Fruit fly (Drosophila melanogaster) whole organism, pupa: ENCODE measurements around the gene ALiX.

Experiments
- CG10348 ChIP-seq: fragments of 200-800 bp; sonication (Bioruptor generic); IDR thresholded peaks from 2 replicates; pipeline ENCODE4 v1.3.6; 2022; ENCODE audit warnings: missing biosample characterization, missing genetic modification characterization
- CG12605 ChIP-seq: fragments of 200-800 bp; sonication (Bioruptor generic); IDR thresholded peaks from 2 replicates; pipeline ENCODE4 v1.3.6; 2022; ENCODE audit warnings: missing biosample characterization, missing genetic modification characterization
- CG13204 ChIP-seq: fragments of 200-800 bp; sonication (Bioruptor generic); optimal IDR thresholded peaks from 2 replicates; lab custom pipeline; 2018; ENCODE audit warnings: missing biosample characterization, mild to moderate bottlenecking, missing genetic modification characterization, moderate library complexity
- CG14655 ChIP-seq: fragments of 200-800 bp; sonication (Bioruptor generic); optimal IDR thresholded peaks from 3 replicates; lab custom pipeline; 2017; ENCODE audit warnings: mild to moderate bottlenecking, missing biosample characterization, missing genetic modification reagents, missing genetic modification characterization
- CG15710 ChIP-seq: fragments of 200-800 bp; sonication (Bioruptor generic); optimal IDR thresholded peaks from 2 replicates; lab custom pipeline; 2018; ENCODE audit warnings: missing biosample characterization, mild to moderate bottlenecking, missing genetic modification characterization, moderate library complexity
- CG17806 ChIP-seq: fragments of 200-800 bp; sonication (Bioruptor generic); optimal IDR thresholded peaks from 2 replicates; lab custom pipeline; 2018; ENCODE audit warnings: missing biosample characterization, mild to moderate bottlenecking, missing genetic modification characterization, moderate library complexity
- CG32121 ChIP-seq: fragments of 200-800 bp; sonication (Bioruptor generic); IDR thresholded peaks from 2 replicates; pipeline ENCODE4 v1.3.6; 2022; ENCODE audit warnings: missing biosample characterization, missing genetic modification characterization
- CG34367 ChIP-seq: fragments of 200-800 bp; sonication (Bioruptor generic); optimal IDR thresholded peaks from 2 replicates; lab custom pipeline; 2018; ENCODE audit warnings: missing biosample characterization, mild to moderate bottlenecking, missing genetic modification characterization
- CG4496 ChIP-seq: fragments of 200-800 bp; sonication (Bioruptor generic); IDR thresholded peaks from 3 replicates; pipeline ENCODE4 v1.3.6; 2022; ENCODE audit warnings: missing biosample characterization, missing genetic modification characterization
- CG8159 ChIP-seq: fragments of 200-800 bp; sonication (Bioruptor generic); optimal IDR thresholded peaks from 3 replicates; lab custom pipeline; 2018; ENCODE audit warnings: missing biosample characterization, mild to moderate bottlenecking, missing genetic modification characterization, moderate library complexity
- CG8301 ChIP-seq: fragments of 200-800 bp; sonication (Bioruptor generic); optimal IDR thresholded peaks from 2 replicates; lab custom pipeline; 2018; ENCODE audit warnings: missing biosample characterization, mild to moderate bottlenecking, missing genetic modification characterization
- CG9948 ChIP-seq: fragments of 200-800 bp; sonication (Bioruptor generic); optimal IDR thresholded peaks from 2 replicates; lab custom pipeline; 2018; ENCODE audit warnings: missing biosample characterization, mild to moderate bottlenecking, missing genetic modification characterization, moderate library complexity
- D1 ChIP-seq: fragments of 200-800 bp; sonication (Bioruptor generic); optimal IDR thresholded peaks from 2 replicates; lab custom pipeline; 2018; ENCODE audit warnings: missing biosample characterization, mild to moderate bottlenecking, missing genetic modification characterization, moderate library complexity
- EcR ChIP-seq: fragments of 200-800 bp; sonication (Bioruptor generic); optimal IDR thresholded peaks from 3 replicates; lab custom pipeline; 2019; ENCODE audit warnings: missing biosample characterization, missing genetic modification characterization, mild to moderate bottlenecking, moderate library complexity, missing genetic modification reagents
- Ets98B ChIP-seq: fragments of 200-800 bp; sonication (Bioruptor generic); IDR thresholded peaks from 2 replicates; pipeline ENCODE4 v1.3.6; 2022; ENCODE audit warnings: missing biosample characterization, missing genetic modification characterization
- Pif1A ChIP-seq: fragments of 200-800 bp; sonication (Bioruptor generic); optimal IDR thresholded peaks from 3 replicates; lab custom pipeline; 2016; ENCODE audit warnings: missing biosample characterization, missing genetic modification characterization
- Pif1B ChIP-seq: fragments of 200-800 bp; sonication (Bioruptor generic); optimal IDR thresholded peaks from 3 replicates; lab custom pipeline; 2016; ENCODE audit warnings: missing biosample characterization, missing genetic modification characterization
- Snoo ChIP-seq: fragments of 200-800 bp; sonication (Bioruptor generic); optimal IDR thresholded peaks from 3 replicates; lab custom pipeline; 2017; ENCODE audit warnings: missing biosample characterization, mild to moderate bottlenecking, missing genetic modification characterization, inconsistent platforms
- fd96Ca ChIP-seq: fragments of 200-800 bp; sonication (Bioruptor generic); IDR thresholded peaks from 3 replicates; pipeline ENCODE4 v1.3.6; 2022; ENCODE audit warnings: missing biosample characterization, missing genetic modification characterization
- gl ChIP-seq: fragments of 200-800 bp; sonication (Bioruptor generic); optimal IDR thresholded peaks from 2 replicates; lab custom pipeline; 2018; ENCODE audit warnings: missing biosample characterization, mild to moderate bottlenecking, missing genetic modification characterization
- rn ChIP-seq: fragments of 200-800 bp; sonication (Bioruptor generic); IDR thresholded peaks from 2 replicates; pipeline ENCODE4 v1.3.6; 2022; ENCODE audit warnings: missing biosample characterization, missing genetic modification characterization

Gene ALiX

dm6 chr3R:27706581-27707181, 6.8 kb upstream of the ALiX start, which contains the start of the genes CROT and CG12877:
CROT (minus strand) TSS chr3R:27706751.
CG12877 (plus strand) TSS chr3R:27707100.
- TF ChIP-seq CG8159 (peak; percentile 75), Snoo (tag; lab: Kevin White, UChicago) (peak; percentile 77), CG12605 (GFP tag; lab: Robert Waterston, UW) (no peak), Pif1A (GFP tag; lab: Kevin White, UChicago) (peak; percentile 54), CG17806 (tag; lab: Kevin White, UChicago) (peak; percentile 67), CG32121 (GFP tag; lab: Robert Waterston, UW) (peak; percentile 75), Pif1B (GFP tag; lab: Kevin White, UChicago) (peak; percentile 61), CG15710 (tag; lab: Kevin White, UChicago) (peak; percentile 79), CG14655 (GFP tag; lab: Kevin White, UChicago) (no peak), CG4496 (peak; percentile 84), Ets98B (peak; percentile 87), CG8301 (tag; lab: Kevin White, UChicago) (peak; percentile 47), D1 (tag; lab: Kevin White, UChicago) (no peak), gl (tag; lab: Kevin White, UChicago) (no peak), rn (GFP tag; lab: Robert Waterston, UW) (peak; percentile 49; the same call in 1 of the 2 replicates), CG34367 (tag; lab: Kevin White, UChicago) (peak; percentile 73), CG10348 (GFP tag; lab: Robert Waterston, UW) (no peak), CG13204 (GFP tag; lab: Kevin White, UChicago) (no peak), fd96Ca (GFP tag; lab: Robert Waterston, UW) (peak; percentile 82), EcR (GFP tag; lab: Kevin White, UChicago) (no peak), CG9948 (peak; percentile 76)

dm6 chr3R:27706039-27706580, 6.2 kb upstream of the ALiX start:
- TF ChIP-seq Ets98B (0 out of 2 replicates have a peak, but pooled peaks have one; percentile 33), CG8301 (tag; lab: Kevin White, UChicago) (peak; percentile 27), CG14655 (GFP tag; lab: Kevin White, UChicago) (no peak), gl (tag; lab: Kevin White, UChicago) (peak; percentile 19), fd96Ca (GFP tag; lab: Robert Waterston, UW) (peak; percentile 38; the same call in 1 of the 3 replicates)
- TF ChIP-seq, all 21 proteins: peak for 4

- no peak for TF ChIP-seq CG15710 (tag; lab: Kevin White, UChicago)
- TF ChIP-seq CG13204 (GFP tag; lab: Kevin White, UChicago), result no peak
- no peak for TF ChIP-seq CG10348 (GFP tag; lab: Robert Waterston, UW)
- no peak for TF ChIP-seq rn (GFP tag; lab: Robert Waterston, UW)
- TF ChIP-seq CG34367 (tag; lab: Kevin White, UChicago), result no peak
- no peak for TF ChIP-seq CG17806 (tag; lab: Kevin White, UChicago)
- no peak for TF ChIP-seq EcR (GFP tag; lab: Kevin White, UChicago)
- no peak for TF ChIP-seq Ets98B
- TF ChIP-seq D1 (tag; lab: Kevin White, UChicago), result no peak
- no peak for TF ChIP-seq gl (tag; lab: Kevin White, UChicago)
- no peak for TF ChIP-seq CG8159
- no peak for TF ChIP-seq Snoo (tag; lab: Kevin White, UChicago)
- no peak for TF ChIP-seq CG4496
- no peak for TF ChIP-seq CG14655 (GFP tag; lab: Kevin White, UChicago)
- TF ChIP-seq CG9948, result no peak
Observed at dm6 chr3R:27700229-27700573, 291 bp upstream of the ALiX start, which contains the start of gene btz. btz (plus strand) TSS chr3R:27700361.

- 0 out of 3 replicates have a peak, but pooled peaks have one; percentile 16 for TF ChIP-seq CG4496
- no peak for TF ChIP-seq EcR (GFP tag; lab: Kevin White, UChicago)
Observed at dm6 chr3R:27695019-27695418, 4.9 kb downstream of the ALiX start, which contains the start of gene HSPBAP1. HSPBAP1 (plus strand) TSS chr3R:27695235.

- no peak for TF ChIP-seq Ets98B
- no peak for TF ChIP-seq CG14655 (GFP tag; lab: Kevin White, UChicago)
- TF ChIP-seq CG10348 (GFP tag; lab: Robert Waterston, UW), result no peak
- no peak for TF ChIP-seq EcR (GFP tag; lab: Kevin White, UChicago)
- TF ChIP-seq Snoo (tag; lab: Kevin White, UChicago), result no peak
- TF ChIP-seq fd96Ca (GFP tag; lab: Robert Waterston, UW), result no peak
- no peak for TF ChIP-seq CG34367 (tag; lab: Kevin White, UChicago)
- TF ChIP-seq Pif1A (GFP tag; lab: Kevin White, UChicago), result no peak
- no peak for TF ChIP-seq gl (tag; lab: Kevin White, UChicago)
- no peak for TF ChIP-seq CG32121 (GFP tag; lab: Robert Waterston, UW)
- no peak for TF ChIP-seq Pif1B (GFP tag; lab: Kevin White, UChicago)
- no peak for TF ChIP-seq CG8301 (tag; lab: Kevin White, UChicago)
- no peak for TF ChIP-seq CG15710 (tag; lab: Kevin White, UChicago)
- no peak for TF ChIP-seq CG13204 (GFP tag; lab: Kevin White, UChicago)
- no peak for TF ChIP-seq rn (GFP tag; lab: Robert Waterston, UW)
- TF ChIP-seq D1 (tag; lab: Kevin White, UChicago), result no peak
- TF ChIP-seq CG9948, result no peak
- no peak for TF ChIP-seq CG4496
- TF ChIP-seq CG8159, result no peak
Observed at dm6 chr3R:27694583-27694982, 5.3 kb downstream of the ALiX start, which contains the start of gene Acp98AB. Acp98AB (plus strand) TSS chr3R:27694883.
